Worm (Caenorhabditis elegans) whole organism, young adult: ENCODE data around the gene srd-8.

Experiments
- cebp-2 ChIP-seq: fragments of 200-800 bp; sonication (Bioruptor generic); IDR thresholded peaks from 2 replicates; pipeline ENCODE4 v1.3.6; 2022; ENCODE audit warnings: missing genetic modification characterization, missing compliant biosample characterization
- dox-1 ChIP-seq: fragments of 200-800 bp; sonication (Bioruptor generic); IDR thresholded peaks from 2 replicates; pipeline ENCODE4 v1.3.6; 2022; ENCODE audit warnings: missing genetic modification reagents, missing genetic modification characterization, missing compliant biosample characterization
- dpl-1 ChIP-seq: fragments of 150-350 bp; optimal IDR thresholded peaks from 2 replicates; lab custom pipeline; 2014; ENCODE audit warnings: missing biosample characterization, missing genetic modification reagents, missing genetic modification characterization
- lag-1 ChIP-seq: fragments of 200-800 bp; sonication (Bioruptor generic); IDR thresholded peaks from 2 replicates; pipeline ENCODE4 v1.3.6; 2022; ENCODE audit warnings: missing genetic modification reagents, missing genetic modification characterization, missing compliant biosample characterization
- lsy-27 ChIP-seq: sonication (generic microtip); optimal IDR thresholded peaks from 2 replicates; lab custom pipeline; 2017; ENCODE audit warnings: missing genetic modification characterization, mild to moderate bottlenecking, missing compliant biosample characterization, antibody characterized with exemption, missing genotype, borderline replicate concordance; ENCODE audit not compliant: insufficient read depth

- TF ChIP-seq dox-1 (GFP tag; lab: Robert Waterston, UW) = no peak
- TF ChIP-seq dpl-1 (GFP tag; lab: Kevin White, UChicago) = no peak
- TF ChIP-seq lsy-27 (tag; lab: Kevin White, UChicago) = no peak
- no peak for TF ChIP-seq lag-1
- TF ChIP-seq cebp-2 (GFP tag; lab: Robert Waterston, UW) = no peak
Measured at ce11 chrIV:5685014-5685413, 39.6 kb upstream of the srd-8 start, which contains the start of gene C55C3.3.
